Worm (Caenorhabditis elegans): ENCODE results near the gene srg-32.

DNA sequence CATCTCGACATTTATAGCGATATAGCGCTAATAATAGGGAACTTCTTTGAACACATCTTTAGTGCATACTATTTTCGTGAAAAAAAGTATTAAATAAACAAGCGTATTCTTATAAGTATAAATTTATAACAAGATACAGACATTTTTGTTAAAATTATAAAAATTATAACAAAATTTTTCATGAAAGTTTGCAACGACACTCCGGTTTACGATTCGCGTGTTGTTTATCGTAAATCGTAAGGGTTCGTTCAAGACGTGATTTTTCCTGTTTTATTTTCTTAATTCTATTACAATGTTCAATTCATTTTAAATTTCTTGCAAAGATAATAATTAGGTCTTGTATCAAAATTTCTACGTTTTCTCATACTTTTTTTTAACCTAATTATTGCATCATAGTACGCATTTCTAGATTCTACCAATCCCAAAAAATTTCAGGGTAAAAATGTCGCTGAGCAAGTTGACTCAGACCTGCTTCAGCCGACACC is 10.1 kb upstream of the srg-32 start, which contains the start of gene scpl-4:
- TF ChIP-seq lin-15B (tag; optimal IDR thresholded peaks at IDR 0.05) (no peak), ces-1 (GFP tag; optimal IDR thresholded peaks at IDR 0.05) (no peak), fkh-8 (tag; optimal IDR thresholded peaks at IDR 0.05) (no peak), nhr-47 (tag; optimal IDR thresholded peaks at IDR 0.05) (no peak), aha-1 (tag; optimal IDR thresholded peaks at IDR 0.05) (no peak), aly-2 (tag; optimal IDR thresholded peaks at IDR 0.05) (no peak), jun-1 (tag; optimal IDR thresholded peaks at IDR 0.05) (no peak), mep-1 (tag; optimal IDR thresholded peaks at IDR 0.05) (no peak), mdl-1 (tag; optimal IDR thresholded peaks at IDR 0.05) (no peak), lir-3 (tag; optimal IDR thresholded peaks at IDR 0.05; ENCODE audit: poor library complexity) (no peak), sox-4 (tag; optimal IDR thresholded peaks at IDR 0.05) (no peak), ceh-88 (GFP tag; IDR thresholded peaks at IDR 0.05) (no peak), elt-2 (tag; optimal IDR thresholded peaks at IDR 0.05) (no peak)
